Fruit fly (Drosophila melanogaster): Measurements from ENCODE around the gene Trmt61.

Trmt61 gene

dm6 chr3R:26081380-26081991 is 22.2 kb downstream of the Trmt61 start (continued):
- TF ChIP-seq slbo (GFP tag; IDR thresholded peaks at IDR 0.05): peak; percentile 6; the same call in 1 of the 2 replicates
- peak in 1 of 3 experiments; percentile 79 for TF ChIP-seq lola (GFP tag; optimal IDR thresholded peaks at IDR 0.05)
- peak; percentile 58 for TF ChIP-seq Ptx1 (GFP tag; IDR thresholded peaks at IDR 0.05)
- no peak for TF ChIP-seq Dll (GFP tag; IDR thresholded peaks at IDR 0.05; ENCODE audit: partially characterized antibody)
- peak; percentile 20 for TF ChIP-seq CG10654 (GFP tag; optimal IDR thresholded peaks at IDR 0.05)
- no peak for TF ChIP-seq pb (GFP tag; optimal IDR thresholded peaks at IDR 0.05)
- 0 out of 2 replicates have a peak, but pooled peaks have one; percentile 14 for TF ChIP-seq Rfx (GFP tag; IDR thresholded peaks at IDR 0.05)
- peak; percentile 38 for TF ChIP-seq bcd (GFP tag; optimal IDR thresholded peaks at IDR 0.05)
- TF ChIP-seq CG30403 (GFP tag; optimal IDR thresholded peaks at IDR 0.05): peak; percentile 50
- TF ChIP-seq CG17361 (GFP tag; IDR thresholded peaks at IDR 0.05): peak; percentile 60; the same call in 2 of the 3 replicates
- TF ChIP-seq CG2202 (tag; optimal IDR thresholded peaks at IDR 0.05): peak; percentile 51
- peak; percentile 75 for TF ChIP-seq Blimp-1 (GFP tag; optimal IDR thresholded peaks at IDR 0.05)
- TF ChIP-seq CG3163 (GFP tag; optimal IDR thresholded peaks at IDR 0.05): no peak
- TF ChIP-seq Chrac-16 (GFP tag; optimal IDR thresholded peaks at IDR 0.05): peak; percentile 47
- no peak for TF ChIP-seq CG8089 (GFP tag; optimal IDR thresholded peaks at IDR 0.05)
- no peak for TF ChIP-seq Neu2 (GFP tag; optimal IDR thresholded peaks at IDR 0.05; ENCODE audit: borderline replicate concordance)
- no peak for TF ChIP-seq Deaf1 (tag; optimal IDR thresholded peaks at IDR 0.05)
- peak; percentile 24 for TF ChIP-seq CG10209 (GFP tag; optimal IDR thresholded peaks at IDR 0.05)
- peak; percentile 79 for TF ChIP-seq CG10979 (tag; optimal IDR thresholded peaks at IDR 0.05)
- TF ChIP-seq CG18011 (GFP tag; optimal IDR thresholded peaks at IDR 0.05): no peak
- TF ChIP-seq chinmo (GFP tag; IDR thresholded peaks at IDR 0.05; ENCODE audit: partially characterized antibody): no peak
- peak; percentile 48 for TF ChIP-seq Rx (GFP tag; IDR thresholded peaks at IDR 0.05)
- peak; percentile 33 for TF ChIP-seq CG5245 (GFP tag; optimal IDR thresholded peaks at IDR 0.05)
- peak; percentile 60 for TF ChIP-seq CG15601 (tag; optimal IDR thresholded peaks at IDR 0.05)
- no peak for TF ChIP-seq Oaz (GFP tag; IDR thresholded peaks at IDR 0.05)
- peak; percentile 54 for TF ChIP-seq CG8388 (GFP tag; optimal IDR thresholded peaks at IDR 0.05)
- no peak for TF ChIP-seq Poxn (GFP tag; IDR thresholded peaks at IDR 0.05)
- peak; percentile 16 for TF ChIP-seq Nf-YC (tag; optimal IDR thresholded peaks at IDR 0.05)
- TF ChIP-seq Nf-YB (GFP tag; optimal IDR thresholded peaks at IDR 0.05): peak; percentile 32
- TF ChIP-seq CG2712 (tag; optimal IDR thresholded peaks at IDR 0.05): peak; percentile 82
- peak; percentile 78 for TF ChIP-seq CG18262 (tag; optimal IDR thresholded peaks at IDR 0.05)
- peak; percentile 65 for TF ChIP-seq fd96Cb (tag; optimal IDR thresholded peaks at IDR 0.05)
- TF ChIP-seq CG12236 (GFP tag; optimal IDR thresholded peaks at IDR 0.05): no peak
- TF ChIP-seq pho (GFP tag; optimal IDR thresholded peaks at IDR 0.05): no peak
- 0 out of 2 replicates have a peak, but pooled peaks have one; percentile 31 for TF ChIP-seq danr (GFP tag; IDR thresholded peaks at IDR 0.05)
- peak; percentile 6 for TF ChIP-seq sqz (GFP tag; optimal IDR thresholded peaks at IDR 0.05)
- TF ChIP-seq Sox102F (GFP tag; optimal IDR thresholded peaks at IDR 0.05): peak; percentile 73
- TF ChIP-seq CG4730 (GFP tag; IDR thresholded peaks at IDR 0.05): peak; percentile 27; the same call in 1 of the 2 replicates
- TF ChIP-seq CG3065 (GFP tag; optimal IDR thresholded peaks at IDR 0.05): no peak
- TF ChIP-seq psq (GFP tag; optimal IDR thresholded peaks at IDR 0.05): no peak
- peak; percentile 36 for TF ChIP-seq tap (tag; optimal IDR thresholded peaks at IDR 0.05)
- no peak for TF ChIP-seq ash1 (GFP tag; optimal IDR thresholded peaks at IDR 0.05)
- no peak for TF ChIP-seq HmgD (GFP tag; optimal IDR thresholded peaks at IDR 0.05)
- 0 out of 3 replicates have a peak, but pooled peaks have one; percentile 39 for TF ChIP-seq CG11560 (tag; IDR thresholded peaks at IDR 0.05)
- TF ChIP-seq CG10366 (GFP tag; IDR thresholded peaks at IDR 0.05): peak; percentile 54
- no peak for TF ChIP-seq Trl (optimal IDR thresholded peaks at IDR 0.05)
- TF ChIP-seq Trl (GFP tag; optimal IDR thresholded peaks at IDR 0.05): no peak
- peak; percentile 51 for TF ChIP-seq lab (GFP tag; optimal IDR thresholded peaks at IDR 0.05)
- TF ChIP-seq grau (tag; optimal IDR thresholded peaks at IDR 0.05): peak; percentile 48
- TF ChIP-seq kni (GFP tag; optimal IDR thresholded peaks at IDR 0.05): peak; percentile 27
